Fruit fly (Drosophila melanogaster): ENCODE results near the gene CG33912.

dm6 chr3L:20737346-20737745, 18.1 kb downstream of the CG33912 start:
- TF ChIP-seq insv (optimal IDR thresholded peaks at IDR 0.05) (no peak), h (optimal IDR thresholded peaks at IDR 0.05) (no peak), Myc (optimal IDR thresholded peaks at IDR 0.05) (no peak), ttk (optimal IDR thresholded peaks at IDR 0.05) (no peak), psq (optimal IDR thresholded peaks at IDR 0.05) (no peak)

Measured in Kc167 (cell line).